Fruit fly (Drosophila melanogaster) whole organism, prepupa: ENCODE results near the gene CG14971.

ENCODE experiments used
- Blimp-1 ChIP-seq: fragments of 200-800 bp; sonication (Bioruptor generic); optimal IDR thresholded peaks from 3 replicates; lab custom pipeline; 2017; ENCODE audit warnings: missing biosample characterization, missing genetic modification characterization, mild to moderate bottlenecking, moderate library complexity, missing genetic modification reagents
- CG10631 ChIP-seq: fragments of 200-800 bp; sonication (Bioruptor generic); optimal IDR thresholded peaks from 2 replicates; lab custom pipeline; 2016; ENCODE audit warnings: missing biosample characterization, missing genetic modification characterization
- CG11294 ChIP-seq: fragments of 200-800 bp; sonication (Bioruptor generic); IDR thresholded peaks from 2 replicates; pipeline ENCODE4 v1.3.6; 2022; ENCODE audit warnings: missing biosample characterization, missing genetic modification characterization
- CG11762 ChIP-seq: fragments of 200-800 bp; sonication (Bioruptor generic); optimal IDR thresholded peaks from 3 replicates; lab custom pipeline; 2016; ENCODE audit warnings: missing biosample characterization, missing genetic modification characterization; ENCODE audit not compliant: insufficient read depth
- CG11902 ChIP-seq: fragments of 200-800 bp; sonication (Bioruptor generic); optimal IDR thresholded peaks from 3 replicates; lab custom pipeline; 2016; ENCODE audit warnings: missing biosample characterization, missing genetic modification characterization
- CG15336 ChIP-seq: fragments of 200-800 bp; sonication (Bioruptor generic); IDR thresholded peaks from 2 replicates; pipeline ENCODE4 v1.3.6; 2022; ENCODE audit warnings: missing biosample characterization, missing genetic modification characterization
- CG3032 ChIP-seq: fragments of 200-800 bp; optimal IDR thresholded peaks from 2 replicates; lab custom pipeline; 2019; ENCODE audit warnings: missing biosample characterization, mild to moderate bottlenecking, missing genetic modification characterization, moderate library complexity
- CG32006 ChIP-seq: fragments of 200-800 bp; sonication (Bioruptor generic); optimal IDR thresholded peaks from 3 replicates; lab custom pipeline; 2017; ENCODE audit warnings: missing biosample characterization, mild to moderate bottlenecking, missing genetic modification characterization
- CG34406 ChIP-seq: fragments of 200-800 bp; sonication (Bioruptor generic); optimal IDR thresholded peaks from 3 replicates; lab custom pipeline; 2016; ENCODE audit warnings: missing biosample characterization, missing genetic modification characterization
- CG4318 ChIP-seq: fragments of 200-800 bp; sonication (Bioruptor generic); optimal IDR thresholded peaks from 3 replicates; lab custom pipeline; 2017; ENCODE audit warnings: missing biosample characterization, mild to moderate bottlenecking, missing genetic modification characterization
- CG6276 ChIP-seq: fragments of 200-800 bp; sonication (Bioruptor generic); optimal IDR thresholded peaks from 2 replicates; lab custom pipeline; 2017; ENCODE audit warnings: missing biosample characterization, mild to moderate bottlenecking, missing genetic modification characterization
- CG6808 ChIP-seq: fragments of 200-800 bp; sonication (Bioruptor generic); optimal IDR thresholded peaks from 3 replicates; lab custom pipeline; 2017; ENCODE audit warnings: missing biosample characterization, missing genetic modification characterization, mild to moderate bottlenecking, moderate library complexity, missing genetic modification reagents
- CG6854 ChIP-seq: fragments of 200-800 bp; sonication (Bioruptor generic); optimal IDR thresholded peaks from 2 replicates; lab custom pipeline; 2017; ENCODE audit warnings: missing biosample characterization, mild to moderate bottlenecking, missing genetic modification characterization
- CG8119 ChIP-seq: fragments of 200-800 bp; sonication (Bioruptor generic); IDR thresholded peaks from 3 replicates; pipeline ENCODE4 v1.3.6; 2022; ENCODE audit warnings: missing biosample characterization, missing genetic modification characterization
- CG8319 ChIP-seq: fragments of 200-800 bp; sonication (Bioruptor generic); optimal IDR thresholded peaks from 3 replicates; lab custom pipeline; 2016; ENCODE audit warnings: missing biosample characterization, missing genetic modification characterization
- CG8632 ChIP-seq: fragments of 200-800 bp; sonication (Bioruptor generic); optimal IDR thresholded peaks from 3 replicates; lab custom pipeline; 2016; ENCODE audit warnings: missing biosample characterization, missing genetic modification characterization
- CG9139 ChIP-seq: fragments of 200-800 bp; sonication (Bioruptor generic); optimal IDR thresholded peaks from 3 replicates; lab custom pipeline; 2017; ENCODE audit warnings: missing biosample characterization, mild to moderate bottlenecking, missing genetic modification characterization
- Eip75B ChIP-seq: fragments of 200-800 bp; sonication (Bioruptor generic); optimal IDR thresholded peaks from 3 replicates; lab custom pipeline; 2016; ENCODE audit warnings: missing biosample characterization, missing genetic modification characterization
- Ets21C ChIP-seq: fragments of 200-800 bp; sonication (Bioruptor generic); optimal IDR thresholded peaks from 3 replicates; lab custom pipeline; 2016; ENCODE audit warnings: missing biosample characterization, missing genetic modification characterization
- Ets96B ChIP-seq: fragments of 200-800 bp; optimal IDR thresholded peaks from 2 replicates; lab custom pipeline; 2019; ENCODE audit warnings: missing biosample characterization, mild to moderate bottlenecking, missing genetic modification characterization, moderate library complexity
- Gug ChIP-seq: fragments of 200-800 bp; sonication (Bioruptor generic); IDR thresholded peaks from 2 replicates; pipeline ENCODE4 v1.3.6; 2022; ENCODE audit warnings: missing biosample characterization, missing genetic modification characterization
- Hr39 ChIP-seq: fragments of 200-800 bp; sonication (Bioruptor generic); optimal IDR thresholded peaks from 2 replicates; lab custom pipeline; 2016; ENCODE audit warnings: missing biosample characterization, missing genetic modification characterization
- Hr4 ChIP-seq: fragments of 200-800 bp; sonication (Bioruptor generic); optimal IDR thresholded peaks from 3 replicates; lab custom pipeline; 2016; ENCODE audit warnings: missing biosample characterization, missing genetic modification characterization
- Lpt ChIP-seq: fragments of 200-800 bp; sonication (Bioruptor generic); optimal IDR thresholded peaks from 3 replicates; lab custom pipeline; 2016; ENCODE audit warnings: missing biosample characterization, missing genetic modification characterization
- Met ChIP-seq: fragments of 200-800 bp; sonication (Bioruptor generic); optimal IDR thresholded peaks from 3 replicates; lab custom pipeline; 2016; ENCODE audit warnings: missing biosample characterization, missing genetic modification characterization
- OdsH ChIP-seq: fragments of 200-800 bp; sonication (Bioruptor generic); optimal IDR thresholded peaks from 3 replicates; lab custom pipeline; 2016; ENCODE audit warnings: missing biosample characterization, missing genetic modification characterization
- Smox ChIP-seq: fragments of 200-800 bp; sonication (Bioruptor generic); optimal IDR thresholded peaks from 3 replicates; lab custom pipeline; 2016; ENCODE audit warnings: missing biosample characterization, missing genetic modification characterization
- Sox102F ChIP-seq: fragments of 200-800 bp; sonication (Bioruptor generic); optimal IDR thresholded peaks from 2 replicates; lab custom pipeline; 2016; ENCODE audit warnings: missing biosample characterization, mild to moderate bottlenecking, missing genetic modification characterization
- Sox14 ChIP-seq: fragments of 200-800 bp; sonication (Bioruptor generic); optimal IDR thresholded peaks from 3 replicates; lab custom pipeline; 2016; ENCODE audit warnings: missing biosample characterization, missing genetic modification characterization
- Sox15 ChIP-seq: fragments of 200-800 bp; sonication (Bioruptor generic); optimal IDR thresholded peaks from 3 replicates; lab custom pipeline; 2016; ENCODE audit warnings: missing biosample characterization, missing genetic modification characterization
- acj6 ChIP-seq: fragments of 200-800 bp; sonication (Bioruptor generic); optimal IDR thresholded peaks from 3 replicates; lab custom pipeline; 2016; ENCODE audit warnings: missing biosample characterization, missing genetic modification characterization
- dsx ChIP-seq: fragments of 200-800 bp; optimal IDR thresholded peaks from 3 replicates; lab custom pipeline; 2019; ENCODE audit warnings: missing biosample characterization, mild to moderate bottlenecking, missing genetic modification characterization, moderate library complexity; ENCODE audit not compliant: poor library complexity, severe bottlenecking
- eg ChIP-seq: fragments of 200-800 bp; sonication (Bioruptor generic); IDR thresholded peaks from 3 replicates; pipeline ENCODE4 v1.3.6; 2022; ENCODE audit warnings: missing biosample characterization, missing genetic modification characterization
- fd59A ChIP-seq: fragments of 200-800 bp; sonication (Bioruptor generic); optimal IDR thresholded peaks from 2 replicates; lab custom pipeline; 2017; ENCODE audit warnings: missing biosample characterization, mild to moderate bottlenecking, missing genetic modification characterization, missing genetic modification reagents
- fd85E ChIP-seq: fragments of 200-800 bp; sonication (Bioruptor generic); optimal IDR thresholded peaks from 3 replicates; lab custom pipeline; 2016; ENCODE audit warnings: missing biosample characterization, missing genetic modification characterization
- fkh ChIP-seq: fragments of 200-800 bp; sonication (Bioruptor generic); optimal IDR thresholded peaks from 3 replicates; lab custom pipeline; 2017; ENCODE audit warnings: missing biosample characterization, mild to moderate bottlenecking, missing genetic modification characterization, moderate library complexity
- lz ChIP-seq: fragments of 200-800 bp; sonication (Bioruptor generic); optimal IDR thresholded peaks from 3 replicates; lab custom pipeline; 2016; ENCODE audit warnings: missing biosample characterization, missing genetic modification characterization
- net ChIP-seq: fragments of 200-800 bp; sonication (Bioruptor generic); optimal IDR thresholded peaks from 3 replicates; lab custom pipeline; 2016; ENCODE audit warnings: missing biosample characterization, missing genetic modification characterization
- salr ChIP-seq, 2 experiments: fragments of 200-800 bp; sonication (Bioruptor generic); optimal IDR thresholded peaks; 3 replicates each; lab custom pipeline; 2016 to 2018; ENCODE audit warnings: missing biosample characterization in 2 of 2, missing genetic modification characterization in 2 of 2, mild to moderate bottlenecking in 1 of 2
- spab ChIP-seq: fragments of 200-800 bp; sonication (Bioruptor generic); optimal IDR thresholded peaks from 2 replicates; lab custom pipeline; 2017; ENCODE audit warnings: missing biosample characterization, mild to moderate bottlenecking, missing genetic modification characterization, missing genetic modification reagents
- ss ChIP-seq, 2 experiments: fragments of 200-800 bp; sonication (Bioruptor generic); optimal IDR thresholded peaks; 2 replicates in 1 of 2; 3 replicates in 1 of 2; lab custom pipeline; 2017 to 2018; ENCODE audit warnings: mild to moderate bottlenecking in 2 of 2, missing biosample characterization in 2 of 2, missing genetic modification characterization in 2 of 2, moderate library complexity in 1 of 2
- svp ChIP-seq: fragments of 200-800 bp; sonication (Bioruptor generic); peaks from one replicate; lab custom pipeline; 2016; ENCODE audit warnings: missing biosample characterization, missing genetic modification characterization
- topi ChIP-seq: fragments of 200-800 bp; sonication (Bioruptor generic); optimal IDR thresholded peaks from 3 replicates; lab custom pipeline; 2016; ENCODE audit warnings: missing biosample characterization, missing genetic modification characterization
- vri ChIP-seq: fragments of 200-800 bp; sonication (Bioruptor generic); optimal IDR thresholded peaks from 3 replicates; lab custom pipeline; 2016; ENCODE audit warnings: missing biosample characterization, mild to moderate bottlenecking, missing genetic modification characterization

Gene CG14971

dm6 chr3L:3512998-3513397 is 41.9 kb upstream of the CG14971 start (continued):
- TF ChIP-seq CG8119 (0 out of 3 replicates have a peak, but pooled peaks have one; percentile 27), fd85E (GFP tag; lab: Kevin White, UChicago) (no peak), CG8632 (GFP tag; lab: Kevin White, UChicago) (peak; percentile 9), CG11902 (GFP tag; lab: Kevin White, UChicago) (no peak), CG3032 (tag; lab: Kevin White, UChicago) (peak; percentile 72), CG32006 (GFP tag; lab: Kevin White, UChicago) (peak; percentile 38), Hr39 (GFP tag; lab: Kevin White, UChicago) (peak; percentile 64), Sox15 (GFP tag; lab: Kevin White, UChicago) (no peak), Met (GFP tag; lab: Kevin White, UChicago) (peak; percentile 77), Eip75B (GFP tag; lab: Kevin White, UChicago) (peak; percentile 63), fd59A (GFP tag; lab: Kevin White, UChicago) (peak; percentile 48), Ets21C (peak; percentile 60), CG6808 (GFP tag; lab: Kevin White, UChicago) (peak; percentile 67), CG10631 (peak; percentile 81), CG34406 (GFP tag; lab: Kevin White, UChicago) (peak; percentile 41), Smox (GFP tag; lab: Kevin White, UChicago) (peak; percentile 74), Blimp-1 (GFP tag; lab: Kevin White, UChicago) (no peak), Sox14 (GFP tag; lab: Kevin White, UChicago) (peak; percentile 73), eg (no peak), fkh (GFP tag; lab: Kevin White, UChicago) (no peak), svp (GFP tag; lab: Kevin White, UChicago) (peak; percentile 85)

- TF ChIP-seq Sox102F (GFP tag; lab: Kevin White, UChicago) (no peak), dsx (peak; percentile 38)
Measured at dm6 chr3L:3512567-3512966, 41.5 kb upstream of the CG14971 start, which contains the start of gene ImpE2. Gene ImpE2, minus strand, starts transcription at chr3L:3512681.

DNA sequence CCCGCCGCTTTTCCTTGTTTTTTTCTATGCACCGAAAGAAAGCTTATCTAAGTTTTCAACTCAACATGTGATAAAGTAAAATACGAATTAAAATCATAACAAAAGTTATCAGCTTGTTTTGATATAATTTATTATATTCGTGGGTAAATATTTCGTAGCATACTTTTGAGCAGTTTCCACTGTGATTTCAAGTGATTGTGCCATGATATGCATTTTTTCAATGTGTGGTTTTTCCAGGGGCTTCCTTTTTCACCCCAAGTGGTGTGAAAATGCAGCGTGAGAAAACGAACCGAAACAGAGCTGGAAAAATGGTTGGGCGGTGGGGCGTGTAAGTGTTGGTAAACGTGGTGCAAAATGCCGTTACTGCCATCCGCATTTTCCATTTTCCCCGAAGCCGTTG is 32.1 kb upstream of the CG14971 start:
- TF ChIP-seq fkh (GFP tag; lab: Kevin White, UChicago) (no peak), CG8119 (no peak), vri (no peak), CG6854 (GFP tag; lab: Kevin White, UChicago) (no peak), CG11294 (GFP tag; lab: Robert Waterston, UW) (no peak), Lpt (no peak), Sox102F (GFP tag; lab: Kevin White, UChicago) (no peak), spab (no peak), lz (GFP tag; lab: Kevin White, UChicago) (no peak), CG15336 (GFP tag; lab: Robert Waterston, UW) (peak; percentile 38), CG3032 (tag; lab: Kevin White, UChicago) (no peak), Ets96B (tag; lab: Kevin White, UChicago) (no peak), Hr4 (GFP tag; lab: Kevin White, UChicago) (peak; percentile 22)

- TF ChIP-seq CG32006 (GFP tag; lab: Kevin White, UChicago) (peak; percentile 30), CG8319 (GFP tag; lab: Kevin White, UChicago) (no peak), lz (GFP tag; lab: Kevin White, UChicago) (no peak), CG8119 (peak; percentile 28; the same call in 1 of the 3 replicates), CG11294 (GFP tag; lab: Robert Waterston, UW) (no peak), salr (GFP tag; optimal IDR thresholded peaks at IDR 0.05; lab: Kevin White, UChicago) (no peak), CG4318 (no peak), CG11762 (GFP tag; lab: Kevin White, UChicago) (no peak), Gug (GFP tag; lab: Robert Waterston, UW) (no peak), topi (GFP tag; lab: Kevin White, UChicago) (no peak), Hr39 (GFP tag; lab: Kevin White, UChicago) (no peak), CG3032 (tag; lab: Kevin White, UChicago) (peak; percentile 3), OdsH (no peak), CG34406 (GFP tag; lab: Kevin White, UChicago) (no peak), eg (0 out of 3 replicates have a peak, but pooled peaks have one; percentile 25), CG9139 (no peak), CG15336 (GFP tag; lab: Robert Waterston, UW) (0 out of 2 replicates have a peak, but pooled peaks have one; percentile 16), ss (GFP tag; optimal IDR thresholded peaks at IDR 0.05; lab: Kevin White, UChicago) (no peak), fd85E (GFP tag; lab: Kevin White, UChicago) (no peak), Hr4 (GFP tag; lab: Kevin White, UChicago) (peak; percentile 9), acj6 (peak; percentile 0), net (GFP tag; lab: Kevin White, UChicago) (no peak), CG6276 (GFP tag; lab: Kevin White, UChicago) (no peak), CG6854 (GFP tag; lab: Kevin White, UChicago) (no peak), Ets96B (tag; lab: Kevin White, UChicago) (no peak), CG8632 (GFP tag; lab: Kevin White, UChicago) (no peak)
Measured at dm6 chr3L:3496593-3496992, 25.5 kb upstream of the CG14971 start.
